Fruit fly (Drosophila melanogaster): Measurements from ENCODE around the gene CG17572.

dm6 chr2L:19123472-19124070 lies 49.6 kb upstream of the CG17572 start, which contains the start of gene Phb1:
- no peak for TF ChIP-seq Ets96B (tag; optimal IDR thresholded peaks at IDR 0.05)
- TF ChIP-seq esn (GFP tag; optimal IDR thresholded peaks at IDR 0.05) = no peak
- TF ChIP-seq svp (GFP tag) = no peak
- TF ChIP-seq CG31627 (GFP tag; optimal IDR thresholded peaks at IDR 0.05) = no peak
- TF ChIP-seq CG6808 (GFP tag; optimal IDR thresholded peaks at IDR 0.05) = no peak

Data from whole organism, prepupa.